Fruit fly (Drosophila melanogaster) whole organism, prepupa: ENCODE data around the gene CG44325.

Experiments used
- Blimp-1 ChIP-seq: fragments of 200-800 bp; sonication (Bioruptor generic); optimal IDR thresholded peaks from 3 replicates; lab custom pipeline; 2017; ENCODE audit warnings: missing biosample characterization, missing genetic modification characterization, mild to moderate bottlenecking, moderate library complexity, missing genetic modification reagents
- CG10631 ChIP-seq: fragments of 200-800 bp; sonication (Bioruptor generic); optimal IDR thresholded peaks from 2 replicates; lab custom pipeline; 2016; ENCODE audit warnings: missing biosample characterization, missing genetic modification characterization
- CG10669 ChIP-seq: fragments of 200-800 bp; sonication (Bioruptor generic); optimal IDR thresholded peaks from 3 replicates; lab custom pipeline; 2018; ENCODE audit warnings: missing biosample characterization, mild to moderate bottlenecking, missing genetic modification characterization, moderate library complexity
- CG15336 ChIP-seq: fragments of 200-800 bp; sonication (Bioruptor generic); IDR thresholded peaks from 2 replicates; pipeline ENCODE4 v1.3.6; 2022; ENCODE audit warnings: missing biosample characterization, missing genetic modification characterization
- CG16779 ChIP-seq: fragments of 200-800 bp; sonication (Bioruptor generic); optimal IDR thresholded peaks from 3 replicates; lab custom pipeline; 2017; ENCODE audit warnings: missing biosample characterization, mild to moderate bottlenecking, missing genetic modification characterization
- CG3032 ChIP-seq: fragments of 200-800 bp; optimal IDR thresholded peaks from 2 replicates; lab custom pipeline; 2019; ENCODE audit warnings: missing biosample characterization, mild to moderate bottlenecking, missing genetic modification characterization, moderate library complexity
- CG31627 ChIP-seq: fragments of 200-800 bp; sonication (Bioruptor generic); optimal IDR thresholded peaks from 3 replicates; lab custom pipeline; 2016; ENCODE audit warnings: missing biosample characterization, missing genetic modification characterization
- CG32006 ChIP-seq: fragments of 200-800 bp; sonication (Bioruptor generic); optimal IDR thresholded peaks from 3 replicates; lab custom pipeline; 2017; ENCODE audit warnings: missing biosample characterization, mild to moderate bottlenecking, missing genetic modification characterization
- CG3919 ChIP-seq: fragments of 200-800 bp; sonication (Bioruptor generic); optimal IDR thresholded peaks from 3 replicates; lab custom pipeline; 2016; ENCODE audit warnings: missing biosample characterization, missing genetic modification characterization
- CG4318 ChIP-seq: fragments of 200-800 bp; sonication (Bioruptor generic); optimal IDR thresholded peaks from 3 replicates; lab custom pipeline; 2017; ENCODE audit warnings: missing biosample characterization, mild to moderate bottlenecking, missing genetic modification characterization
- CG6163 ChIP-seq: fragments of 200-800 bp; sonication (Bioruptor generic); IDR thresholded peaks from 3 replicates; pipeline ENCODE4 v1.3.6; 2022; ENCODE audit warnings: missing biosample characterization, missing genetic modification characterization
- CG6792 ChIP-seq: fragments of 200-800 bp; sonication (Bioruptor generic); optimal IDR thresholded peaks from 3 replicates; lab custom pipeline; 2016; ENCODE audit warnings: missing biosample characterization, missing genetic modification characterization
- CG7368 ChIP-seq: fragments of 200-800 bp; sonication (Bioruptor generic); optimal IDR thresholded peaks from 3 replicates; lab custom pipeline; 2016; ENCODE audit warnings: missing biosample characterization, missing genetic modification characterization
- CG8119 ChIP-seq: fragments of 200-800 bp; sonication (Bioruptor generic); IDR thresholded peaks from 3 replicates; pipeline ENCODE4 v1.3.6; 2022; ENCODE audit warnings: missing biosample characterization, missing genetic modification characterization
- CG8632 ChIP-seq: fragments of 200-800 bp; sonication (Bioruptor generic); optimal IDR thresholded peaks from 3 replicates; lab custom pipeline; 2016; ENCODE audit warnings: missing biosample characterization, missing genetic modification characterization
- Eip75B ChIP-seq: fragments of 200-800 bp; sonication (Bioruptor generic); optimal IDR thresholded peaks from 3 replicates; lab custom pipeline; 2016; ENCODE audit warnings: missing biosample characterization, missing genetic modification characterization
- Eip78C ChIP-seq: fragments of 200-800 bp; sonication (Bioruptor generic); peaks from one replicate; lab custom pipeline; 2016; ENCODE audit warnings: missing biosample characterization, missing genetic modification characterization
- Eip93F ChIP-seq: fragments of 200-800 bp; sonication (Bioruptor generic); optimal IDR thresholded peaks from 2 replicates; lab custom pipeline; 2016; ENCODE audit warnings: missing biosample characterization, mild to moderate bottlenecking, missing genetic modification characterization
- Ets21C ChIP-seq: fragments of 200-800 bp; sonication (Bioruptor generic); optimal IDR thresholded peaks from 3 replicates; lab custom pipeline; 2016; ENCODE audit warnings: missing biosample characterization, missing genetic modification characterization
- Ets96B ChIP-seq: fragments of 200-800 bp; optimal IDR thresholded peaks from 2 replicates; lab custom pipeline; 2019; ENCODE audit warnings: missing biosample characterization, mild to moderate bottlenecking, missing genetic modification characterization, moderate library complexity
- Gug ChIP-seq: fragments of 200-800 bp; sonication (Bioruptor generic); IDR thresholded peaks from 2 replicates; pipeline ENCODE4 v1.3.6; 2022; ENCODE audit warnings: missing biosample characterization, missing genetic modification characterization
- Hr38 ChIP-seq: sonication (Bioruptor generic); optimal IDR thresholded peaks from 2 replicates; lab custom pipeline; 2016; ENCODE audit warnings: missing biosample characterization, missing genetic modification characterization
- Hr39 ChIP-seq: fragments of 200-800 bp; sonication (Bioruptor generic); optimal IDR thresholded peaks from 2 replicates; lab custom pipeline; 2016; ENCODE audit warnings: missing biosample characterization, missing genetic modification characterization
- Hr4 ChIP-seq: fragments of 200-800 bp; sonication (Bioruptor generic); optimal IDR thresholded peaks from 3 replicates; lab custom pipeline; 2016; ENCODE audit warnings: missing biosample characterization, missing genetic modification characterization
- Lpt ChIP-seq: fragments of 200-800 bp; sonication (Bioruptor generic); optimal IDR thresholded peaks from 3 replicates; lab custom pipeline; 2016; ENCODE audit warnings: missing biosample characterization, missing genetic modification characterization
- Met ChIP-seq: fragments of 200-800 bp; sonication (Bioruptor generic); optimal IDR thresholded peaks from 3 replicates; lab custom pipeline; 2016; ENCODE audit warnings: missing biosample characterization, missing genetic modification characterization
- OdsH ChIP-seq: fragments of 200-800 bp; sonication (Bioruptor generic); optimal IDR thresholded peaks from 3 replicates; lab custom pipeline; 2016; ENCODE audit warnings: missing biosample characterization, missing genetic modification characterization
- Smox ChIP-seq: fragments of 200-800 bp; sonication (Bioruptor generic); optimal IDR thresholded peaks from 3 replicates; lab custom pipeline; 2016; ENCODE audit warnings: missing biosample characterization, missing genetic modification characterization
- Sox102F ChIP-seq: fragments of 200-800 bp; sonication (Bioruptor generic); optimal IDR thresholded peaks from 2 replicates; lab custom pipeline; 2016; ENCODE audit warnings: missing biosample characterization, mild to moderate bottlenecking, missing genetic modification characterization
- Sox14 ChIP-seq: fragments of 200-800 bp; sonication (Bioruptor generic); optimal IDR thresholded peaks from 3 replicates; lab custom pipeline; 2016; ENCODE audit warnings: missing biosample characterization, missing genetic modification characterization
- acj6 ChIP-seq: fragments of 200-800 bp; sonication (Bioruptor generic); optimal IDR thresholded peaks from 3 replicates; lab custom pipeline; 2016; ENCODE audit warnings: missing biosample characterization, missing genetic modification characterization
- cyc ChIP-seq: fragments of 200-800 bp; sonication (Bioruptor generic); optimal IDR thresholded peaks from 3 replicates; lab custom pipeline; 2016; ENCODE audit warnings: missing biosample characterization, missing genetic modification characterization
- dac ChIP-seq: fragments of 200-800 bp; sonication (Bioruptor generic); optimal IDR thresholded peaks from 2 replicates; lab custom pipeline; 2017; ENCODE audit warnings: missing biosample characterization, mild to moderate bottlenecking, missing genetic modification characterization
- dsx ChIP-seq: fragments of 200-800 bp; optimal IDR thresholded peaks from 3 replicates; lab custom pipeline; 2019; ENCODE audit warnings: missing biosample characterization, mild to moderate bottlenecking, missing genetic modification characterization, moderate library complexity; ENCODE audit not compliant: poor library complexity, severe bottlenecking
- eg ChIP-seq: fragments of 200-800 bp; sonication (Bioruptor generic); IDR thresholded peaks from 3 replicates; pipeline ENCODE4 v1.3.6; 2022; ENCODE audit warnings: missing biosample characterization, missing genetic modification characterization
- esn ChIP-seq: fragments of 200-800 bp; sonication (Bioruptor generic); optimal IDR thresholded peaks from 2 replicates; lab custom pipeline; 2016; ENCODE audit warnings: missing biosample characterization, mild to moderate bottlenecking, missing genetic modification characterization, moderate library complexity
- fd59A ChIP-seq: fragments of 200-800 bp; sonication (Bioruptor generic); optimal IDR thresholded peaks from 2 replicates; lab custom pipeline; 2017; ENCODE audit warnings: missing biosample characterization, mild to moderate bottlenecking, missing genetic modification characterization, missing genetic modification reagents
- fd85E ChIP-seq: fragments of 200-800 bp; sonication (Bioruptor generic); optimal IDR thresholded peaks from 3 replicates; lab custom pipeline; 2016; ENCODE audit warnings: missing biosample characterization, missing genetic modification characterization
- fkh ChIP-seq: fragments of 200-800 bp; sonication (Bioruptor generic); optimal IDR thresholded peaks from 3 replicates; lab custom pipeline; 2017; ENCODE audit warnings: missing biosample characterization, mild to moderate bottlenecking, missing genetic modification characterization, moderate library complexity
- lz ChIP-seq: fragments of 200-800 bp; sonication (Bioruptor generic); optimal IDR thresholded peaks from 3 replicates; lab custom pipeline; 2016; ENCODE audit warnings: missing biosample characterization, missing genetic modification characterization
- net ChIP-seq: fragments of 200-800 bp; sonication (Bioruptor generic); optimal IDR thresholded peaks from 3 replicates; lab custom pipeline; 2016; ENCODE audit warnings: missing biosample characterization, missing genetic modification characterization
- pdm3 ChIP-seq: fragments of 200-800 bp; sonication (Bioruptor generic); optimal IDR thresholded peaks from 3 replicates; lab custom pipeline; 2016; ENCODE audit warnings: missing biosample characterization, missing genetic modification characterization
- salr ChIP-seq, 2 experiments: fragments of 200-800 bp; sonication (Bioruptor generic); optimal IDR thresholded peaks; 3 replicates each; lab custom pipeline; 2016 to 2018; ENCODE audit warnings: missing biosample characterization in 2 of 2, missing genetic modification characterization in 2 of 2, mild to moderate bottlenecking in 1 of 2
- spab ChIP-seq: fragments of 200-800 bp; sonication (Bioruptor generic); optimal IDR thresholded peaks from 2 replicates; lab custom pipeline; 2017; ENCODE audit warnings: missing biosample characterization, mild to moderate bottlenecking, missing genetic modification characterization, missing genetic modification reagents
- ss ChIP-seq, 2 experiments: fragments of 200-800 bp; sonication (Bioruptor generic); optimal IDR thresholded peaks; 2 replicates in 1 of 2; 3 replicates in 1 of 2; lab custom pipeline; 2017 to 2018; ENCODE audit warnings: mild to moderate bottlenecking in 2 of 2, missing biosample characterization in 2 of 2, missing genetic modification characterization in 2 of 2, moderate library complexity in 1 of 2
- svp ChIP-seq: fragments of 200-800 bp; sonication (Bioruptor generic); peaks from one replicate; lab custom pipeline; 2016; ENCODE audit warnings: missing biosample characterization, missing genetic modification characterization
- topi ChIP-seq: fragments of 200-800 bp; sonication (Bioruptor generic); optimal IDR thresholded peaks from 3 replicates; lab custom pipeline; 2016; ENCODE audit warnings: missing biosample characterization, missing genetic modification characterization
- vri ChIP-seq: fragments of 200-800 bp; sonication (Bioruptor generic); optimal IDR thresholded peaks from 3 replicates; lab custom pipeline; 2016; ENCODE audit warnings: missing biosample characterization, mild to moderate bottlenecking, missing genetic modification characterization

CG44325 gene

DNA sequence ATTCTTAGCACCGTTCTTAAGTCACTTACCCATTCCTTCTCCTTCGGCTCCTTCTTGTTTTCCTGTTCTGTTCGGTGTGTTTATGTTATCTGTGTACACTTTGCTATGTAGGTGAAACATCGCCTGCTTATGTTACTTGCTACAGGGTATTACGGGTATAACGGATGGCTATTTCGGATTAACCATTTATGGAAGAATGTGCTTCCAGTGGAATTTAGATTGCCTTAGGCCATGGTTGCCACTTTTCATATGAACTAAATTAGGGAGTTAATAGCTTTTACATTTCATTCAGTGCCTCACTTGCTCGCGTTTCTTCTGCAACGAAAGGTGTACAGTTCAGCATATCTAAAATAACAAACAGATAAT lies 29.9 kb downstream of the CG44325 start (continued):
- no peak for TF ChIP-seq spab
- no peak for TF ChIP-seq Ets21C
- no peak for TF ChIP-seq Gug (GFP tag; lab: Robert Waterston, UW)
- TF ChIP-seq CG10631 (GFP tag; lab: Kevin White, UChicago) = no peak
- no peak for TF ChIP-seq CG15336 (GFP tag; lab: Robert Waterston, UW)
- TF ChIP-seq CG4318 (GFP tag; lab: Kevin White, UChicago) = no peak
- TF ChIP-seq svp (GFP tag; lab: Kevin White, UChicago) = peak; percentile 51
- no peak for TF ChIP-seq lz (GFP tag; lab: Kevin White, UChicago)
- TF ChIP-seq CG6163 = no peak
- TF ChIP-seq OdsH (GFP tag; lab: Kevin White, UChicago) = peak; percentile 24
- no peak for TF ChIP-seq Smox (GFP tag; lab: Kevin White, UChicago)
- peak; percentile 55 for TF ChIP-seq Eip78C
- TF ChIP-seq CG32006 (GFP tag; lab: Kevin White, UChicago) = peak; percentile 31
- TF ChIP-seq fd85E (GFP tag; lab: Kevin White, UChicago) = no peak
- no peak for TF ChIP-seq Blimp-1 (GFP tag; lab: Kevin White, UChicago)
- no peak for TF ChIP-seq dsx
- peak; percentile 22; the same call in 1 of the 3 replicates for TF ChIP-seq CG8119 (GFP tag; lab: Robert Waterston, UW)
- no peak for TF ChIP-seq Eip75B (GFP tag; lab: Kevin White, UChicago)
- no peak for TF ChIP-seq topi (GFP tag; lab: Kevin White, UChicago)
- TF ChIP-seq Met (GFP tag; lab: Kevin White, UChicago) = no peak
- no peak for TF ChIP-seq dac (GFP tag; lab: Kevin White, UChicago)
- no peak for TF ChIP-seq CG3032 (tag; lab: Kevin White, UChicago)
- TF ChIP-seq acj6 = peak; percentile 33

DNA sequence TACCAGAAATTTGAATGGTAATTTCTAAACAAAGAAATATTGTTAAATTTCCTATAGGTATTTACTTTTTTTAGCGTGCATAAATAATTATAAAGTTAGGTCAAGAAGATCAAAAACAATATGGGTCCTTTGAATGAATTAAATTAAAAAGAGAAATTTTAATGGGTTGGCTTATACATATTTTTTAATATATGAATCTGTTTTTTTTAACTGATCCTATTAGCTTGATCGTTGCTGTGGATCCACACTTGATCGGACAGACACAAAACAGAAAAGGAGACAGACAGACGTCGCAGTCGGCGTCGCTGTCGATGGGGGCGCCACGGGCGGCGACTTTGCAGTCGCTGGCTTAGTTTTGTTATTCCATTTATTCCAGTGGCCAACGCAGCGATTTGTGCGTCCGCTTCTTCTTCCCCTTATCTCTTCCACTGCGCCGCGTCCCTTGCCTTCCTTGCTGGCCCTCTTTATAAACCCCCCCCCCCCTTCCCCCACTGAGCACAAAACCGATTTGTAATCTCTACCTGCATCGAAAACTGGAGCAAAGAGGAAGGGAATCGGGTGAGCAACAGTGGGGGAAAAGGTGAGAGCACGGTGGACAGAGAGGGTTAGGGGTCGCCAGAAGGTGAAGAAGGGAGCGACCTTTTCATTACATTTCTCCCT lies 30.4 kb downstream of the CG44325 start:
- TF ChIP-seq fd85E (GFP tag; lab: Kevin White, UChicago) (peak; percentile 18), acj6 (peak; percentile 77), Sox102F (GFP tag; lab: Kevin White, UChicago) (peak; percentile 48), Hr39 (peak; percentile 17), CG3032 (tag; lab: Kevin White, UChicago) (peak; percentile 92), Gug (GFP tag; lab: Robert Waterston, UW) (peak; percentile 58), Eip78C (peak; percentile 96), net (GFP tag; lab: Kevin White, UChicago) (peak; percentile 75), CG32006 (GFP tag; lab: Kevin White, UChicago) (peak; percentile 87), esn (GFP tag; lab: Kevin White, UChicago) (peak; percentile 63), CG6792 (peak; percentile 70), CG10669 (GFP tag; lab: Kevin White, UChicago) (peak; percentile 82), Eip75B (GFP tag; lab: Kevin White, UChicago) (peak; percentile 76), topi (GFP tag; lab: Kevin White, UChicago) (peak; percentile 67), CG16779 (tag; lab: Kevin White, UChicago) (peak; percentile 65), CG31627 (GFP tag; lab: Kevin White, UChicago) (peak; percentile 17), ss (GFP tag; optimal IDR thresholded peaks at IDR 0.05; lab: Kevin White, UChicago) (peak; percentile 79 to 80), fd59A (GFP tag; lab: Kevin White, UChicago) (peak; percentile 81), dac (GFP tag; lab: Kevin White, UChicago) (peak; percentile 44), Hr38 (GFP tag; lab: Kevin White, UChicago) (no peak), vri (GFP tag; lab: Kevin White, UChicago) (no peak), Eip93F (GFP tag; lab: Kevin White, UChicago) (no peak), eg (GFP tag; lab: Robert Waterston, UW) (peak; percentile 80), CG7368 (GFP tag; lab: Kevin White, UChicago) (peak; percentile 45), CG3919 (GFP tag; lab: Kevin White, UChicago) (peak; percentile 75), cyc (GFP tag; lab: Kevin White, UChicago) (peak; percentile 27), Hr4 (peak; percentile 80), salr (GFP tag; optimal IDR thresholded peaks at IDR 0.05; lab: Kevin White, UChicago) (peak in 1 of 2 experiments; percentile 88), fkh (GFP tag; lab: Kevin White, UChicago) (no peak), spab (peak; percentile 81), pdm3 (GFP tag; lab: Kevin White, UChicago) (peak; percentile 85), Sox14 (GFP tag; lab: Kevin White, UChicago) (peak; percentile 74), CG10631 (GFP tag; lab: Kevin White, UChicago) (peak; percentile 77), Ets96B (tag; lab: Kevin White, UChicago) (peak; percentile 92), svp (GFP tag; lab: Kevin White, UChicago) (peak; percentile 84), Met (GFP tag; lab: Kevin White, UChicago) (peak; percentile 52), CG8632 (GFP tag; lab: Kevin White, UChicago) (peak; percentile 81), Lpt (GFP tag; lab: Kevin White, UChicago) (peak; percentile 76), lz (GFP tag; lab: Kevin White, UChicago) (peak; percentile 58)
